Fruit fly (Drosophila melanogaster) whole organism, embryonic: Measurements from ENCODE around the gene SdhC.

Source experiments
- BtbVII ChIP-seq: fragments of 200-800 bp; sonication (Bioruptor generic); optimal IDR thresholded peaks from 3 replicates; lab custom pipeline; 2017; ENCODE audit warnings: missing biosample characterization, mild to moderate bottlenecking, missing genetic modification characterization
- CG13287 ChIP-seq: fragments of 200-800 bp; sonication (Bioruptor generic); IDR thresholded peaks from 2 replicates; pipeline ENCODE4 v1.3.6; 2022; ENCODE audit warnings: missing biosample characterization, missing genetic modification characterization; ENCODE audit not compliant: partially characterized antibody
- CG13894 ChIP-seq: fragments of 200-800 bp; sonication (Bioruptor generic); optimal IDR thresholded peaks from 3 replicates; lab custom pipeline; 2018; ENCODE audit warnings: missing biosample characterization, mild to moderate bottlenecking, missing genetic modification characterization, moderate library complexity
- CG16863 ChIP-seq: fragments of 200-800 bp; sonication (Bioruptor generic); optimal IDR thresholded peaks from 3 replicates; lab custom pipeline; 2016; ENCODE audit warnings: missing biosample characterization, missing genetic modification characterization
- CG2199 ChIP-seq: fragments of 200-800 bp; sonication (Bioruptor generic); IDR thresholded peaks from 3 replicates; pipeline ENCODE4 v1.3.6; 2022; ENCODE audit warnings: missing biosample characterization, missing genetic modification characterization
- CG30431 ChIP-seq: fragments of 200-800 bp; sonication (Bioruptor generic); optimal IDR thresholded peaks from 2 replicates; lab custom pipeline; 2017; ENCODE audit warnings: missing biosample characterization, missing genetic modification characterization
- CG31388 ChIP-seq: fragments of 200-800 bp; sonication (Bioruptor generic); optimal IDR thresholded peaks from 2 replicates; lab custom pipeline; 2016; ENCODE audit warnings: missing biosample characterization, missing genetic modification characterization
- CG4617 ChIP-seq: fragments of 200-800 bp; sonication (Bioruptor generic); optimal IDR thresholded peaks from 3 replicates; lab custom pipeline; 2016; ENCODE audit warnings: missing biosample characterization, missing genetic modification characterization, borderline replicate concordance
- CG4730 ChIP-seq: fragments of 200-800 bp; sonication (Bioruptor generic); IDR thresholded peaks from 2 replicates; pipeline ENCODE4 v1.3.6; 2022; ENCODE audit warnings: missing biosample characterization, missing genetic modification characterization
- CG4820 ChIP-seq: fragments of 200-800 bp; sonication (Bioruptor generic); optimal IDR thresholded peaks from 3 replicates; lab custom pipeline; 2016; ENCODE audit warnings: missing biosample characterization, missing genetic modification characterization
- CG6854 ChIP-seq: fragments of 200-800 bp; sonication (Bioruptor generic); optimal IDR thresholded peaks from 3 replicates; lab custom pipeline; 2017; ENCODE audit warnings: missing biosample characterization, mild to moderate bottlenecking, missing genetic modification characterization
- CG7271 ChIP-seq: fragments of 200-800 bp; sonication (Bioruptor generic); optimal IDR thresholded peaks from 2 replicates; lab custom pipeline; 2018; ENCODE audit warnings: missing biosample characterization, mild to moderate bottlenecking, missing genetic modification characterization, moderate library complexity
- CG8388 ChIP-seq: fragments of 200-800 bp; sonication (Bioruptor generic); optimal IDR thresholded peaks from 2 replicates; lab custom pipeline; 2019; ENCODE audit warnings: missing biosample characterization, mild to moderate bottlenecking, missing genetic modification characterization, moderate library complexity
- CG9215 ChIP-seq: fragments of 200-800 bp; sonication (Bioruptor generic); IDR thresholded peaks from 2 replicates; pipeline ENCODE4 v1.3.6; 2022; ENCODE audit warnings: missing biosample characterization, missing genetic modification characterization
- CG9876 ChIP-seq: fragments of 200-800 bp; sonication (Bioruptor generic); optimal IDR thresholded peaks from 2 replicates; lab custom pipeline; 2016; ENCODE audit warnings: missing biosample characterization, missing genetic modification characterization
- Dek ChIP-seq: fragments of 200-800 bp; sonication (Bioruptor generic); optimal IDR thresholded peaks from 3 replicates; lab custom pipeline; 2019; ENCODE audit warnings: missing biosample characterization, mild to moderate bottlenecking, missing genetic modification characterization, moderate library complexity
- Dll ChIP-seq: fragments of 200-800 bp; sonication (Bioruptor generic); IDR thresholded peaks from 4 replicates; pipeline ENCODE4 v1.3.6; 2022; ENCODE audit warnings: missing biosample characterization, missing genetic modification characterization; ENCODE audit not compliant: partially characterized antibody
- H15 ChIP-seq: fragments of 200-800 bp; sonication (Bioruptor generic); IDR thresholded peaks from 3 replicates; pipeline ENCODE4 v1.3.6; 2022; ENCODE audit warnings: missing biosample characterization, missing genetic modification characterization
- HmgZ ChIP-seq: fragments of 200-800 bp; sonication (Bioruptor generic); optimal IDR thresholded peaks from 2 replicates; lab custom pipeline; 2018; ENCODE audit warnings: missing biosample characterization, mild to moderate bottlenecking, missing genetic modification characterization
- Hr78 ChIP-seq, 2 experiments: fragments of 200-800 bp in 1 of 2; fragments of >200 bp in 1 of 2; sonication (Bioruptor generic) in 1 of 2; optimal IDR thresholded peaks; 2 replicates each; lab custom pipeline; 2017 to 2019; ENCODE audit warnings: missing biosample characterization in 2 of 2, missing genetic modification characterization in 2 of 2, mild to moderate bottlenecking in 1 of 2, moderate library complexity in 1 of 2
- Kr ChIP-seq: fragments of 200-800 bp; sonication (Bioruptor generic); optimal IDR thresholded peaks from 2 replicates; lab custom pipeline; 2017; ENCODE audit warnings: missing biosample characterization, mild to moderate bottlenecking, missing genetic modification characterization
- Lim3 ChIP-seq: fragments of 200-800 bp; sonication (Bioruptor generic); IDR thresholded peaks from 2 replicates; pipeline ENCODE4 v1.3.6; 2022; ENCODE audit warnings: missing biosample characterization, missing genetic modification characterization
- NC2β ChIP-seq: fragments of 200-800 bp; sonication (Bioruptor generic); optimal IDR thresholded peaks from 2 replicates; lab custom pipeline; 2016; ENCODE audit warnings: missing biosample characterization, missing genetic modification characterization
- Optix ChIP-seq: fragments of 200-800 bp; sonication (Bioruptor generic); IDR thresholded peaks from 3 replicates; pipeline ENCODE4 v1.3.6; 2022; ENCODE audit warnings: missing biosample characterization, missing genetic modification characterization
- Rx ChIP-seq: fragments of 200-800 bp; sonication (Bioruptor generic); IDR thresholded peaks from 2 replicates; pipeline ENCODE4 v1.3.6; 2022; ENCODE audit warnings: missing biosample characterization, missing genetic modification characterization
- Side ChIP-seq: fragments of 200-800 bp; sonication (Bioruptor generic); optimal IDR thresholded peaks from 2 replicates; lab custom pipeline; 2016; ENCODE audit warnings: missing biosample characterization, missing genetic modification characterization
- Sry-β ChIP-seq: fragments of 200-800 bp; sonication (Bioruptor generic); optimal IDR thresholded peaks from 2 replicates; lab custom pipeline; 2018; ENCODE audit warnings: missing biosample characterization, mild to moderate bottlenecking, missing genetic modification characterization, moderate library complexity
- Stat92E ChIP-seq, 3 experiments: fragments of >200 bp in 2 of 3; fragments of 200-800 bp in 1 of 3; sonication (Bioruptor generic) in 1 of 3; optimal IDR thresholded peaks; 2 replicates each; lab custom pipeline; 2017 to 2019; ENCODE audit warnings: missing biosample characterization in 3 of 3, missing genetic modification characterization in 3 of 3, mild to moderate bottlenecking in 1 of 3, moderate library complexity in 1 of 3
- ab ChIP-seq: fragments of 200-800 bp; sonication (Bioruptor generic); optimal IDR thresholded peaks from 2 replicates; lab custom pipeline; 2016; ENCODE audit warnings: missing biosample characterization, missing genetic modification characterization
- cad ChIP-seq: fragments of >200 bp; optimal IDR thresholded peaks from 2 replicates; lab custom pipeline; 2017; ENCODE audit warnings: missing biosample characterization, missing genetic modification characterization
- cato ChIP-seq: fragments of 200-800 bp; sonication (Bioruptor generic); optimal IDR thresholded peaks from 2 replicates; lab custom pipeline; 2016; ENCODE audit warnings: missing biosample characterization, missing genetic modification characterization, borderline replicate concordance
- cg ChIP-seq: fragments of 200-800 bp; sonication (Bioruptor generic); optimal IDR thresholded peaks from 3 replicates; lab custom pipeline; 2019; ENCODE audit warnings: missing biosample characterization, mild to moderate bottlenecking, missing genetic modification characterization, moderate library complexity
- chn ChIP-seq: fragments of 200-800 bp; sonication (Bioruptor generic); optimal IDR thresholded peaks from 2 replicates; lab custom pipeline; 2016; ENCODE audit warnings: missing biosample characterization, missing genetic modification characterization
- ems ChIP-seq: fragments of 200-800 bp; sonication (Bioruptor generic); optimal IDR thresholded peaks from 3 replicates; lab custom pipeline; 2016; ENCODE audit warnings: missing biosample characterization, missing genetic modification characterization
- en ChIP-seq: fragments of 200-800 bp; sonication (Bioruptor generic); optimal IDR thresholded peaks from 2 replicates; lab custom pipeline; 2016; ENCODE audit warnings: missing biosample characterization, missing genetic modification characterization
- exex ChIP-seq: fragments of 200-800 bp; sonication (Bioruptor generic); optimal IDR thresholded peaks from 4 replicates; lab custom pipeline; 2018; ENCODE audit warnings: missing biosample characterization, mild to moderate bottlenecking, missing genetic modification characterization, moderate library complexity
- eyg ChIP-seq: fragments of 200-800 bp; sonication (Bioruptor generic); optimal IDR thresholded peaks from 3 replicates; lab custom pipeline; 2016; ENCODE audit warnings: missing biosample characterization, missing genetic modification characterization
- fd102C ChIP-seq: fragments of 200-800 bp; sonication (Bioruptor generic); optimal IDR thresholded peaks from 2 replicates; lab custom pipeline; 2018; ENCODE audit warnings: missing biosample characterization, mild to moderate bottlenecking, missing genetic modification characterization, moderate library complexity
- fd3F ChIP-seq: fragments of 200-800 bp; sonication (Bioruptor generic); optimal IDR thresholded peaks from 2 replicates; lab custom pipeline; 2018; ENCODE audit warnings: missing biosample characterization, mild to moderate bottlenecking, missing genetic modification characterization, moderate library complexity
- kay ChIP-seq: fragments of 200-800 bp; sonication (Bioruptor generic); optimal IDR thresholded peaks from 2 replicates; lab custom pipeline; 2016; ENCODE audit warnings: missing biosample characterization, missing genetic modification characterization
- kni ChIP-seq: fragments of 200-800 bp; sonication (Bioruptor generic); optimal IDR thresholded peaks from 3 replicates; lab custom pipeline; 2017; ENCODE audit warnings: mild to moderate bottlenecking, missing biosample characterization, missing genetic modification reagents, missing genetic modification characterization
- lbe ChIP-seq: fragments of 200-800 bp; sonication (Bioruptor generic); optimal IDR thresholded peaks from 2 replicates; lab custom pipeline; 2016; ENCODE audit warnings: missing biosample characterization, mild to moderate bottlenecking, missing genetic modification characterization
- nau ChIP-seq: fragments of 200-800 bp; sonication (Bioruptor generic); optimal IDR thresholded peaks from 3 replicates; lab custom pipeline; 2017; ENCODE audit warnings: missing biosample characterization, mild to moderate bottlenecking, missing genetic modification characterization, missing genetic modification reagents
- odd ChIP-seq: fragments of 200-800 bp; sonication (Bioruptor generic); optimal IDR thresholded peaks from 2 replicates; lab custom pipeline; 2017; ENCODE audit warnings: missing biosample characterization, mild to moderate bottlenecking, missing genetic modification characterization
- org-1 ChIP-seq: fragments of 200-800 bp; sonication (Bioruptor generic); optimal IDR thresholded peaks from 2 replicates; lab custom pipeline; 2017; ENCODE audit warnings: missing biosample characterization, missing genetic modification characterization
- row ChIP-seq: fragments of 200-800 bp; sonication (Bioruptor generic); IDR thresholded peaks from 3 replicates; pipeline ENCODE4 v1.3.6; 2022; ENCODE audit warnings: missing biosample characterization, missing genetic modification characterization
- shn ChIP-seq: fragments of 200-800 bp; sonication (Bioruptor generic); optimal IDR thresholded peaks from 3 replicates; lab custom pipeline; 2016; ENCODE audit warnings: missing biosample characterization, missing genetic modification characterization
- slbo ChIP-seq: fragments of 200-800 bp; sonication (Bioruptor generic); IDR thresholded peaks from 2 replicates; pipeline ENCODE4 v1.3.6; 2022; ENCODE audit warnings: missing biosample characterization, missing genetic modification characterization
- sr ChIP-seq: fragments of 200-800 bp; sonication (Bioruptor generic); IDR thresholded peaks from 3 replicates; pipeline ENCODE4 v1.3.6; 2022; ENCODE audit warnings: missing biosample characterization, missing genetic modification characterization
- vfl ChIP-seq: fragments of 200-800 bp; sonication (Bioruptor generic); optimal IDR thresholded peaks from 2 replicates; lab custom pipeline; 2016; ENCODE audit warnings: missing biosample characterization, missing genetic modification characterization
- z ChIP-seq: fragments of 200-800 bp; sonication (Bioruptor generic); IDR thresholded peaks from 3 replicates; pipeline ENCODE4 v1.3.6; 2022; ENCODE audit warnings: missing biosample characterization, missing genetic modification characterization
- zfh1 ChIP-seq: fragments of 200-800 bp; sonication (Bioruptor generic); IDR thresholded peaks from 3 replicates; pipeline ENCODE4 v1.3.6; 2022; ENCODE audit warnings: missing biosample characterization, missing genetic modification characterization

SdhC gene

dm6 chr3R:11219883-11220282, 10.2 kb upstream of the SdhC start, which contains the start of gene CG6689 (continued):
- TF ChIP-seq CG4730 (GFP tag; lab: Robert Waterston, UW) (no peak), lbe (GFP tag; lab: Kevin White, UChicago) (no peak), CG6854 (GFP tag; lab: Kevin White, UChicago) (no peak), cg (GFP tag; lab: Kevin White, UChicago) (no peak), row (GFP tag; lab: Robert Waterston, UW) (peak; percentile 92), zfh1 (GFP tag; lab: Robert Waterston, UW) (no peak), CG9215 (no peak), CG9876 (GFP tag; lab: Kevin White, UChicago) (no peak), HmgZ (tag; lab: Kevin White, UChicago) (peak; percentile 64), ems (GFP tag; lab: Kevin White, UChicago) (no peak), Lim3 (no peak), CG31388 (GFP tag; lab: Kevin White, UChicago) (no peak), NC2β (GFP tag; lab: Kevin White, UChicago) (no peak), CG8388 (peak; percentile 24), cato (GFP tag; lab: Kevin White, UChicago) (no peak), Dek (tag; lab: Kevin White, UChicago) (peak; percentile 28), fd102C (GFP tag; lab: Kevin White, UChicago) (no peak), kay (GFP tag; lab: Kevin White, UChicago) (no peak), slbo (GFP tag; lab: Robert Waterston, UW) (no peak; the same call in 1 of the 2 replicates), z (no peak), Dll (GFP tag; lab: Robert Waterston, UW) (no peak), CG7271 (tag; lab: Kevin White, UChicago) (no peak), Hr78 (GFP tag; optimal IDR thresholded peaks at IDR 0.05; lab: Kevin White, UChicago) (no peak), CG16863 (no peak), Rx (no peak), nau (GFP tag; lab: Kevin White, UChicago) (no peak), Stat92E (GFP tag; optimal IDR thresholded peaks at IDR 0.05; lab: Kevin White, UChicago) (no peak), shn (no peak), eyg (GFP tag; lab: Kevin White, UChicago) (no peak), odd (GFP tag; lab: Kevin White, UChicago) (no peak), Kr (GFP tag; lab: Kevin White, UChicago) (no peak), exex (tag; lab: Kevin White, UChicago) (no peak), CG13894 (tag; lab: Kevin White, UChicago) (no peak), CG2199 (GFP tag; lab: Robert Waterston, UW) (no peak), Side (GFP tag; lab: Kevin White, UChicago) (no peak), sr (GFP tag; lab: Robert Waterston, UW) (no peak), kni (no peak), CG4617 (GFP tag; lab: Kevin White, UChicago) (peak; percentile 82), chn (GFP tag; lab: Kevin White, UChicago) (no peak), Optix (no peak), cad (GFP tag; lab: Kevin White, UChicago) (no peak), BtbVII (peak; percentile 58), CG13287 (peak; percentile 36; the same call in 1 of the 2 replicates), org-1 (GFP tag; lab: Kevin White, UChicago) (no peak), CG4820 (GFP tag; lab: Kevin White, UChicago) (no peak), H15 (GFP tag; lab: Robert Waterston, UW) (no peak), vfl (no peak), ab (no peak), en (GFP tag; lab: Kevin White, UChicago) (no peak), Sry-β (no peak), fd3F (GFP tag; lab: Kevin White, UChicago) (no peak), CG30431 (GFP tag; lab: Kevin White, UChicago) (no peak)
